Fruit fly (Drosophila melanogaster) whole organism: ENCODE measurements around the gene CG43295.

Experiments used
- pan ChIP-seq: fragments of >200 bp; optimal IDR thresholded peaks from 2 replicates; lab custom pipeline; 2017
- usp ChIP-seq: fragments of >200 bp; optimal IDR thresholded peaks from 2 replicates; lab custom pipeline; 2017; ENCODE audit warnings: missing biosample characterization, missing genetic modification characterization, mixed read lengths

dm6 chr3L:16145931-16146538 is 40.4 kb downstream of the CG43295 start:
- TF ChIP-seq usp (GFP tag; lab: Kevin White, UChicago) (no peak), pan (lab: Kevin White, UChicago) (no peak)
